Fruit fly (Drosophila melanogaster) whole organism, embryonic: ENCODE measurements around the gene Agpat3.
A peak's percentile ranks its signal among the peaks of the same experiment; 100 is the strongest.

ENCODE experiments used
- Atf-2 ChIP-seq: fragments of 200-800 bp; sonication (Bioruptor generic); optimal IDR thresholded peaks from 2 replicates; lab custom pipeline; 2016; ENCODE audit warnings: missing biosample characterization, missing genetic modification characterization
- Bteb2 ChIP-seq: fragments of 200-800 bp; sonication (Bioruptor generic); optimal IDR thresholded peaks from 2 replicates; lab custom pipeline; 2016; ENCODE audit warnings: missing biosample characterization, missing genetic modification characterization
- CG10321 ChIP-seq: fragments of 200-800 bp; sonication (Bioruptor generic); IDR thresholded peaks from 2 replicates; pipeline ENCODE4 v1.3.6; 2022; ENCODE audit warnings: missing biosample characterization, missing genetic modification characterization
- CG11398 ChIP-seq: fragments of 200-800 bp; sonication (Bioruptor generic); optimal IDR thresholded peaks from 2 replicates; lab custom pipeline; 2016; ENCODE audit warnings: missing biosample characterization, missing genetic modification characterization
- CG14667 ChIP-seq: fragments of 200-800 bp; sonication (Bioruptor generic); IDR thresholded peaks from 2 replicates; pipeline ENCODE4 v1.3.6; 2022; ENCODE audit warnings: missing biosample characterization, missing genetic modification characterization
- CG14860 ChIP-seq: fragments of 200-800 bp; sonication (Bioruptor generic); IDR thresholded peaks from 3 replicates; pipeline ENCODE4 v1.3.6; 2022; ENCODE audit warnings: missing biosample characterization, missing genetic modification characterization; ENCODE audit not compliant: partially characterized antibody
- CG17802 ChIP-seq: fragments of 200-800 bp; sonication (Bioruptor generic); optimal IDR thresholded peaks from 2 replicates; lab custom pipeline; 2018; ENCODE audit warnings: missing biosample characterization, mild to moderate bottlenecking, missing genetic modification characterization, moderate library complexity
- CG2129 ChIP-seq: fragments of 200-800 bp; sonication (Bioruptor generic); IDR thresholded peaks from 2 replicates; pipeline ENCODE4 v1.3.6; 2022; ENCODE audit warnings: missing biosample characterization, missing genetic modification characterization; ENCODE audit not compliant: partially characterized antibody
- CG30020 ChIP-seq: fragments of 200-800 bp; optimal IDR thresholded peaks from 2 replicates; lab custom pipeline; 2019; ENCODE audit warnings: missing biosample characterization, mild to moderate bottlenecking, missing genetic modification characterization, moderate library complexity
- CG31365 ChIP-seq: fragments of 200-800 bp; sonication (Bioruptor generic); optimal IDR thresholded peaks from 2 replicates; lab custom pipeline; 2018; ENCODE audit warnings: missing biosample characterization, mild to moderate bottlenecking, missing genetic modification characterization
- CG3163 ChIP-seq: fragments of 200-800 bp; sonication (Bioruptor generic); optimal IDR thresholded peaks from 3 replicates; lab custom pipeline; 2016; ENCODE audit warnings: missing biosample characterization, missing genetic modification characterization
- CG3726 ChIP-seq: fragments of 200-800 bp; sonication (Bioruptor generic); IDR thresholded peaks from 3 replicates; pipeline ENCODE4, ENCODE4 v1.3.6; 2022; ENCODE audit warnings: missing biosample characterization, missing genetic modification characterization
- CG4360 ChIP-seq: fragments of 200-800 bp; sonication (Bioruptor generic); IDR thresholded peaks from 2 replicates; pipeline ENCODE4 v1.3.6; 2022; ENCODE audit warnings: missing biosample characterization, missing genetic modification characterization
- CG6272 ChIP-seq: fragments of 200-800 bp; sonication (Bioruptor generic); IDR thresholded peaks from 2 replicates; pipeline ENCODE4 v1.3.6; 2022; ENCODE audit warnings: missing biosample characterization, missing genetic modification characterization
- CG8281 ChIP-seq: fragments of 200-800 bp; sonication (Bioruptor generic); optimal IDR thresholded peaks from 2 replicates; lab custom pipeline; 2018; ENCODE audit warnings: missing biosample characterization, mild to moderate bottlenecking, missing genetic modification characterization, moderate library complexity
- CG9609 ChIP-seq: fragments of 200-800 bp; sonication (Bioruptor generic); optimal IDR thresholded peaks from 3 replicates; lab custom pipeline; 2016; ENCODE audit warnings: missing biosample characterization, missing genetic modification characterization
- CTCF ChIP-seq: fragments of 200-800 bp; sonication (Bioruptor generic); optimal IDR thresholded peaks from 2 replicates; lab custom pipeline; 2017; ENCODE audit warnings: missing biosample characterization, mild to moderate bottlenecking, missing genetic modification characterization, moderate library complexity
- CrebB ChIP-seq: fragments of 200-800 bp; sonication (Bioruptor generic); optimal IDR thresholded peaks from 3 replicates; lab custom pipeline; 2018; ENCODE audit warnings: missing biosample characterization, mild to moderate bottlenecking, missing genetic modification characterization
- Dp ChIP-seq: fragments of 200-800 bp; sonication (Bioruptor generic); optimal IDR thresholded peaks from 2 replicates; lab custom pipeline; 2018; ENCODE audit warnings: missing biosample characterization, mild to moderate bottlenecking, missing genetic modification characterization, moderate library complexity
- Gsc ChIP-seq: fragments of 200-800 bp; sonication (Bioruptor generic); IDR thresholded peaks from 2 replicates; pipeline ENCODE4 v1.3.6; 2022; ENCODE audit warnings: missing biosample characterization, missing genetic modification characterization
- Hand ChIP-seq: fragments of 200-800 bp; sonication (Bioruptor generic); optimal IDR thresholded peaks from 2 replicates; lab custom pipeline; 2017; ENCODE audit warnings: mild to moderate bottlenecking, missing biosample characterization, missing genetic modification reagents, missing genetic modification characterization
- Hr78 ChIP-seq, 2 experiments: fragments of 200-800 bp in 1 of 2; fragments of >200 bp in 1 of 2; sonication (Bioruptor generic) in 1 of 2; optimal IDR thresholded peaks; 2 replicates each; lab custom pipeline; 2017 to 2019; ENCODE audit warnings: missing biosample characterization in 2 of 2, missing genetic modification characterization in 2 of 2, mild to moderate bottlenecking in 1 of 2, moderate library complexity in 1 of 2
- Lim3 ChIP-seq: fragments of 200-800 bp; sonication (Bioruptor generic); IDR thresholded peaks from 2 replicates; pipeline ENCODE4 v1.3.6; 2022; ENCODE audit warnings: missing biosample characterization, missing genetic modification characterization
- Rx ChIP-seq: fragments of 200-800 bp; sonication (Bioruptor generic); IDR thresholded peaks from 2 replicates; pipeline ENCODE4 v1.3.6; 2022; ENCODE audit warnings: missing biosample characterization, missing genetic modification characterization
- Sin3A ChIP-seq: fragments of >200 bp; optimal IDR thresholded peaks from 2 replicates; lab custom pipeline; 2018
- Sry-β ChIP-seq: fragments of 200-800 bp; sonication (Bioruptor generic); optimal IDR thresholded peaks from 2 replicates; lab custom pipeline; 2018; ENCODE audit warnings: missing biosample characterization, mild to moderate bottlenecking, missing genetic modification characterization, moderate library complexity
- abd-A ChIP-seq: fragments of 200-800 bp; sonication (Bioruptor generic); optimal IDR thresholded peaks from 3 replicates; lab custom pipeline; 2019; ENCODE audit warnings: missing biosample characterization, mild to moderate bottlenecking, missing genetic modification characterization, moderate library complexity
- ap ChIP-seq: fragments of 200-800 bp; sonication (Bioruptor generic); IDR thresholded peaks from 2 replicates; pipeline ENCODE4 v1.3.6; 2022; ENCODE audit warnings: missing biosample characterization, missing genetic modification characterization
- cad ChIP-seq: fragments of >200 bp; optimal IDR thresholded peaks from 2 replicates; lab custom pipeline; 2017; ENCODE audit warnings: missing biosample characterization, missing genetic modification characterization
- cas ChIP-seq: fragments of 200-800 bp; sonication (Bioruptor generic); IDR thresholded peaks from 2 replicates; pipeline ENCODE4 v1.3.6; 2022; ENCODE audit warnings: missing biosample characterization, missing genetic modification characterization
- chinmo ChIP-seq: fragments of 200-800 bp; sonication (Bioruptor generic); IDR thresholded peaks from 4 replicates; pipeline ENCODE4 v1.3.6; 2022; ENCODE audit warnings: missing biosample characterization, missing genetic modification characterization; ENCODE audit not compliant: partially characterized antibody
- ci ChIP-seq: fragments of 200-800 bp; sonication (Bioruptor generic); IDR thresholded peaks from 3 replicates; pipeline ENCODE4 v1.3.6; 2022; ENCODE audit warnings: missing biosample characterization, missing genetic modification characterization
- corto ChIP-seq: fragments of 200-800 bp; sonication (Bioruptor generic); optimal IDR thresholded peaks from 2 replicates; lab custom pipeline; 2016; ENCODE audit warnings: missing biosample characterization, mild to moderate bottlenecking, missing genetic modification characterization, moderate library complexity
- dati ChIP-seq: fragments of 200-800 bp; sonication (Bioruptor generic); IDR thresholded peaks from 2 replicates; pipeline ENCODE4 v1.3.6; 2022; ENCODE audit warnings: missing biosample characterization, missing genetic modification characterization
- en ChIP-seq: fragments of 200-800 bp; sonication (Bioruptor generic); optimal IDR thresholded peaks from 2 replicates; lab custom pipeline; 2016; ENCODE audit warnings: missing biosample characterization, missing genetic modification characterization
- exex ChIP-seq: fragments of 200-800 bp; sonication (Bioruptor generic); optimal IDR thresholded peaks from 4 replicates; lab custom pipeline; 2018; ENCODE audit warnings: missing biosample characterization, mild to moderate bottlenecking, missing genetic modification characterization, moderate library complexity
- fu2 ChIP-seq: fragments of 200-800 bp; sonication (Bioruptor generic); optimal IDR thresholded peaks from 2 replicates; lab custom pipeline; 2016; ENCODE audit warnings: missing biosample characterization, missing genetic modification characterization
- gro ChIP-seq: fragments of 200-800 bp; sonication (Bioruptor generic); optimal IDR thresholded peaks from 2 replicates; lab custom pipeline; 2016; ENCODE audit warnings: missing biosample characterization, missing genetic modification characterization
- gt ChIP-seq: fragments of 200-800 bp; sonication (Bioruptor generic); IDR thresholded peaks from 2 replicates; pipeline ENCODE4 v1.3.6; 2022; ENCODE audit warnings: missing biosample characterization, missing genetic modification characterization
- kni ChIP-seq: fragments of 200-800 bp; sonication (Bioruptor generic); optimal IDR thresholded peaks from 3 replicates; lab custom pipeline; 2017; ENCODE audit warnings: mild to moderate bottlenecking, missing biosample characterization, missing genetic modification reagents, missing genetic modification characterization
- nmo ChIP-seq: fragments of 200-800 bp; sonication (Bioruptor generic); optimal IDR thresholded peaks from 2 replicates; lab custom pipeline; 2018; ENCODE audit warnings: missing biosample characterization, mild to moderate bottlenecking, missing genetic modification characterization, moderate library complexity
- prd ChIP-seq, 3 experiments: fragments of >200 bp in 2 of 3; fragments of 200-800 bp in 1 of 3; sonication (Bioruptor generic) in 1 of 3; optimal IDR thresholded peaks in 2 of 3; IDR thresholded peaks in 1 of 3; 2 replicates in 2 of 3; 3 replicates in 1 of 3; pipeline versions ENCODE4 v1.3.6 to Lab custom; 2017 to 2022; ENCODE audit warnings: missing biosample characterization in 1 of 3, missing genetic modification characterization in 1 of 3
- pum ChIP-seq: fragments of 200-800 bp; sonication (Bioruptor generic); optimal IDR thresholded peaks from 2 replicates; lab custom pipeline; 2016; ENCODE audit warnings: missing biosample characterization, missing genetic modification characterization
- pzg ChIP-seq: fragments of 200-800 bp; sonication (Bioruptor generic); optimal IDR thresholded peaks from 3 replicates; lab custom pipeline; 2018; ENCODE audit warnings: missing biosample characterization, mild to moderate bottlenecking, missing genetic modification characterization, moderate library complexity
- ranshi ChIP-seq: fragments of 200-800 bp; sonication (Bioruptor generic); IDR thresholded peaks from 2 replicates; pipeline ENCODE4 v1.3.6; 2022; ENCODE audit warnings: missing biosample characterization, missing genetic modification characterization
- tll ChIP-seq, 2 experiments: fragments of 200-800 bp in 1 of 2; fragments of >200 bp in 1 of 2; sonication (Bioruptor generic) in 1 of 2; optimal IDR thresholded peaks; 2 replicates each; lab custom pipeline; 2017 to 2019; ENCODE audit warnings: missing biosample characterization in 2 of 2, missing genetic modification characterization in 2 of 2, mild to moderate bottlenecking in 1 of 2, moderate library complexity in 1 of 2
- trh ChIP-seq: fragments of 200-800 bp; sonication (Bioruptor generic); optimal IDR thresholded peaks from 2 replicates; lab custom pipeline; 2016; ENCODE audit warnings: missing biosample characterization, missing genetic modification characterization
- vnd ChIP-seq: fragments of 200-800 bp; sonication (Bioruptor generic); IDR thresholded peaks from 3 replicates; pipeline ENCODE4 v1.3.6; 2022; ENCODE audit warnings: missing biosample characterization, missing genetic modification characterization; ENCODE audit not compliant: partially characterized antibody
- wek ChIP-seq: fragments of 200-800 bp; sonication (Bioruptor generic); optimal IDR thresholded peaks from 3 replicates; lab custom pipeline; 2018; ENCODE audit warnings: missing biosample characterization, mild to moderate bottlenecking, missing genetic modification characterization, moderate library complexity
- zen2 ChIP-seq: fragments of 200-800 bp; sonication (Bioruptor generic); IDR thresholded peaks from 3 replicates; pipeline ENCODE4 v1.3.6; 2022; ENCODE audit warnings: missing biosample characterization, missing genetic modification characterization; ENCODE audit not compliant: partially characterized antibody

The Agpat3 gene

dm6 chr3L:16385880-16386584, at the start of gene Agpat3, which contains the start of gene RAF2 (continued):
- TF ChIP-seq trh (GFP tag; lab: Kevin White, UChicago): no peak
- TF ChIP-seq cas: no peak
- no peak for TF ChIP-seq en (GFP tag; lab: Kevin White, UChicago)
- no peak for TF ChIP-seq CG4360 (GFP tag; lab: Robert Waterston, UW)
- TF ChIP-seq Sry-β (GFP tag; lab: Kevin White, UChicago): no peak
- TF ChIP-seq CG2129 (GFP tag; lab: Robert Waterston, UW): no peak
- TF ChIP-seq Bteb2 (GFP tag; lab: Kevin White, UChicago): peak; percentile 18
- peak; percentile 3 for TF ChIP-seq Sin3A (lab: Kevin White, UChicago)
- no peak for TF ChIP-seq CG6272 (GFP tag; lab: Robert Waterston, UW)
- TF ChIP-seq CG9609 (GFP tag; lab: Kevin White, UChicago): no peak
- TF ChIP-seq Lim3: no peak
- no peak for TF ChIP-seq pum
- TF ChIP-seq kni (GFP tag; lab: Kevin White, UChicago): no peak
- TF ChIP-seq CTCF (GFP tag; lab: Kevin White, UChicago): no peak
- no peak for TF ChIP-seq cad (GFP tag; lab: Kevin White, UChicago)
- no peak for TF ChIP-seq wek
- no peak for TF ChIP-seq CG11398 (GFP tag; lab: Kevin White, UChicago)
- TF ChIP-seq Hand: no peak
- peak in 1 of 2 experiments; percentile 46 for TF ChIP-seq tll (GFP tag; optimal IDR thresholded peaks at IDR 0.05; lab: Kevin White, UChicago)
- TF ChIP-seq Hr78 (GFP tag; optimal IDR thresholded peaks at IDR 0.05; lab: Kevin White, UChicago): no peak
- no peak for TF ChIP-seq gro (GFP tag; lab: Kevin White, UChicago)
- TF ChIP-seq prd (optimal IDR thresholded peaks at IDR 0.05; lab: Kevin White, UChicago): no peak
- TF ChIP-seq prd (GFP tag; IDR thresholded peaks at IDR 0.05; lab: Robert Waterston, UW): peak; percentile 67; the same call in 2 of the 3 replicates
- TF ChIP-seq CG14667 (GFP tag; lab: Robert Waterston, UW): no peak
- no peak for TF ChIP-seq gt (GFP tag; lab: Robert Waterston, UW)
- no peak for TF ChIP-seq ap
- TF ChIP-seq CG14860 (GFP tag; lab: Robert Waterston, UW): no peak
- TF ChIP-seq pzg: peak; percentile 44
- TF ChIP-seq ranshi (GFP tag; lab: Robert Waterston, UW): no peak; the same call in 1 of the 2 replicates
- TF ChIP-seq dati: no peak
- TF ChIP-seq Dp (GFP tag; lab: Kevin White, UChicago): peak; percentile 9
- TF ChIP-seq CG10321 (GFP tag; lab: Robert Waterston, UW): no peak
- no peak for TF ChIP-seq abd-A (tag; lab: Kevin White, UChicago)
- no peak for TF ChIP-seq CG31365
- TF ChIP-seq CG3163 (GFP tag; lab: Kevin White, UChicago): no peak
- TF ChIP-seq ci: 0 out of 3 replicates have a peak, but pooled peaks have one; percentile 5
- TF ChIP-seq chinmo (GFP tag; lab: Robert Waterston, UW): no peak
- no peak for TF ChIP-seq CG8281 (tag; lab: Kevin White, UChicago)
- no peak for TF ChIP-seq zen2 (GFP tag; lab: Robert Waterston, UW)
- TF ChIP-seq Atf-2 (GFP tag; lab: Kevin White, UChicago): no peak
- TF ChIP-seq fu2 (GFP tag; lab: Kevin White, UChicago): no peak
- no peak for TF ChIP-seq CG3726
- peak; percentile 60 for TF ChIP-seq CG30020 (tag; lab: Kevin White, UChicago)
- TF ChIP-seq Rx (GFP tag; lab: Robert Waterston, UW): no peak
- TF ChIP-seq CG17802 (tag; lab: Kevin White, UChicago): no peak
- TF ChIP-seq exex (tag; lab: Kevin White, UChicago): no peak
- TF ChIP-seq corto (GFP tag; lab: Kevin White, UChicago): peak; percentile 11
- no peak for TF ChIP-seq CrebB (tag; lab: Kevin White, UChicago)
- no peak for TF ChIP-seq vnd
- peak; percentile 85 for TF ChIP-seq nmo
- TF ChIP-seq Gsc (GFP tag; lab: Robert Waterston, UW): no peak
